Fruit fly (Drosophila melanogaster) whole organism, embryonic: ENCODE measurements around the gene neb.
A peak's percentile ranks its signal among the peaks of the same experiment; 100 is the strongest.

Source experiments
- ATbp ChIP-seq: fragments of 200-800 bp; sonication (Bioruptor generic); optimal IDR thresholded peaks from 2 replicates; lab custom pipeline; 2017; ENCODE audit warnings: missing biosample characterization, mild to moderate bottlenecking, missing genetic modification characterization, missing genetic modification reagents
- CG11456 ChIP-seq: fragments of 200-800 bp; sonication (Bioruptor generic); IDR thresholded peaks from 3 replicates; pipeline ENCODE4 v1.3.6; 2022; ENCODE audit warnings: missing biosample characterization, missing genetic modification characterization
- CG12071 ChIP-seq: fragments of 200-800 bp; sonication (Bioruptor generic); optimal IDR thresholded peaks from 3 replicates; lab custom pipeline; 2018; ENCODE audit warnings: missing biosample characterization, mild to moderate bottlenecking, missing genetic modification characterization
- CG12104 ChIP-seq: fragments of 200-800 bp; sonication (Bioruptor generic); optimal IDR thresholded peaks from 3 replicates; lab custom pipeline; 2016; ENCODE audit warnings: missing biosample characterization, missing genetic modification characterization
- CG12942 ChIP-seq: fragments of 200-800 bp; sonication (Bioruptor generic); optimal IDR thresholded peaks from 3 replicates; lab custom pipeline; 2016; ENCODE audit warnings: missing biosample characterization, missing genetic modification characterization
- CG13424 ChIP-seq: fragments of 200-800 bp; sonication (Bioruptor generic); optimal IDR thresholded peaks from 2 replicates; lab custom pipeline; 2019; ENCODE audit warnings: missing biosample characterization, mild to moderate bottlenecking, missing genetic modification characterization, moderate library complexity
- CG15011 ChIP-seq: fragments of 200-800 bp; sonication (Bioruptor generic); optimal IDR thresholded peaks from 3 replicates; lab custom pipeline; 2018; ENCODE audit warnings: missing biosample characterization, mild to moderate bottlenecking, missing genetic modification characterization
- CG17802 ChIP-seq: fragments of 200-800 bp; sonication (Bioruptor generic); optimal IDR thresholded peaks from 2 replicates; lab custom pipeline; 2018; ENCODE audit warnings: missing biosample characterization, mild to moderate bottlenecking, missing genetic modification characterization, moderate library complexity
- CG18011 ChIP-seq: fragments of 200-800 bp; sonication (Bioruptor generic); optimal IDR thresholded peaks from 2 replicates; lab custom pipeline; 2017; ENCODE audit warnings: missing biosample characterization, missing genetic modification characterization, mild to moderate bottlenecking, moderate library complexity, missing genotype
- CG18262 ChIP-seq: fragments of 200-800 bp; optimal IDR thresholded peaks from 3 replicates; lab custom pipeline; 2019; ENCODE audit warnings: missing biosample characterization, mild to moderate bottlenecking, missing genetic modification characterization, moderate library complexity
- CG2202 ChIP-seq: fragments of 200-800 bp; sonication (Bioruptor generic); optimal IDR thresholded peaks from 2 replicates; lab custom pipeline; 2018; ENCODE audit warnings: missing biosample characterization, mild to moderate bottlenecking, missing genetic modification characterization
- CG2875 ChIP-seq: fragments of 200-800 bp; sonication (Bioruptor generic); optimal IDR thresholded peaks from 2 replicates; lab custom pipeline; 2017; ENCODE audit warnings: missing biosample characterization, mild to moderate bottlenecking, missing genetic modification characterization, missing genetic modification reagents
- CG30431 ChIP-seq: fragments of 200-800 bp; sonication (Bioruptor generic); optimal IDR thresholded peaks from 2 replicates; lab custom pipeline; 2017; ENCODE audit warnings: missing biosample characterization, missing genetic modification characterization
- CG6689 ChIP-seq: fragments of 200-800 bp; sonication (Bioruptor generic); IDR thresholded peaks from 2 replicates; pipeline ENCODE4 v1.3.6; 2022; ENCODE audit warnings: missing biosample characterization, missing genetic modification characterization
- CG9437 ChIP-seq: fragments of 200-800 bp; sonication (Bioruptor generic); optimal IDR thresholded peaks from 2 replicates; lab custom pipeline; 2018; ENCODE audit warnings: missing biosample characterization, mild to moderate bottlenecking, missing genetic modification characterization
- CG9876 ChIP-seq: fragments of 200-800 bp; sonication (Bioruptor generic); optimal IDR thresholded peaks from 2 replicates; lab custom pipeline; 2016; ENCODE audit warnings: missing biosample characterization, missing genetic modification characterization
- Dll ChIP-seq: fragments of 200-800 bp; sonication (Bioruptor generic); IDR thresholded peaks from 4 replicates; pipeline ENCODE4 v1.3.6; 2022; ENCODE audit warnings: missing biosample characterization, missing genetic modification characterization; ENCODE audit not compliant: partially characterized antibody
- E2f1 ChIP-seq: fragments of 200-800 bp; sonication (Bioruptor generic); IDR thresholded peaks from 2 replicates; pipeline ENCODE4 v1.3.6; 2022; ENCODE audit warnings: missing biosample characterization, missing genetic modification characterization
- Eip74EF ChIP-seq, 2 experiments: fragments of 200-800 bp in 1 of 2; fragments of >200 bp in 1 of 2; sonication (Bioruptor generic) in 1 of 2; optimal IDR thresholded peaks; 2 replicates each; lab custom pipeline; 2017 to 2019; ENCODE audit warnings: missing biosample characterization in 2 of 2, missing genetic modification characterization in 2 of 2, mild to moderate bottlenecking in 1 of 2, moderate library complexity in 1 of 2
- Ets65A ChIP-seq: fragments of 200-800 bp; sonication (Bioruptor generic); peaks from one replicate; lab custom pipeline; 2016; ENCODE audit warnings: missing biosample characterization, missing genetic modification characterization
- Gug ChIP-seq: fragments of 200-800 bp; sonication (Bioruptor generic); IDR thresholded peaks from 4 replicates; pipeline ENCODE4 v1.3.6; 2022; ENCODE audit warnings: missing biosample characterization, missing genetic modification characterization
- HLH54F ChIP-seq: fragments of 200-800 bp; sonication (Bioruptor generic); optimal IDR thresholded peaks from 3 replicates; lab custom pipeline; 2016; ENCODE audit warnings: missing biosample characterization, missing genetic modification characterization
- HLHmδ ChIP-seq: fragments of 200-800 bp; sonication (Bioruptor generic); optimal IDR thresholded peaks from 2 replicates; lab custom pipeline; 2018; ENCODE audit warnings: missing biosample characterization, mild to moderate bottlenecking, missing genetic modification characterization, moderate library complexity
- Hmr ChIP-seq: fragments of 200-800 bp; sonication (Bioruptor generic); optimal IDR thresholded peaks from 3 replicates; lab custom pipeline; 2017; ENCODE audit warnings: mild to moderate bottlenecking, missing biosample characterization, missing genetic modification reagents, missing genetic modification characterization
- Hr39 ChIP-seq: fragments of >200 bp; optimal IDR thresholded peaks from 2 replicates; lab custom pipeline; 2017
- Med ChIP-seq: fragments of 200-800 bp; sonication (Bioruptor generic); peaks from one replicate; lab custom pipeline; 2016; ENCODE audit warnings: missing biosample characterization, missing genetic modification characterization, mild to moderate bottlenecking, inconsistent platforms, moderate library complexity
- Rfx ChIP-seq: fragments of 200-800 bp; sonication (Bioruptor generic); IDR thresholded peaks from 2 replicates; pipeline ENCODE4 v1.3.6; 2022; ENCODE audit warnings: missing biosample characterization, missing genetic modification characterization
- Side ChIP-seq: fragments of 200-800 bp; sonication (Bioruptor generic); optimal IDR thresholded peaks from 2 replicates; lab custom pipeline; 2016; ENCODE audit warnings: missing biosample characterization, missing genetic modification characterization
- Sin3A ChIP-seq: fragments of >200 bp; optimal IDR thresholded peaks from 2 replicates; lab custom pipeline; 2018
- Sox102F ChIP-seq: fragments of 200-800 bp; sonication (Bioruptor generic); optimal IDR thresholded peaks from 2 replicates; lab custom pipeline; 2018; ENCODE audit warnings: missing biosample characterization, mild to moderate bottlenecking, missing genetic modification characterization, moderate library complexity
- Stat92E ChIP-seq, 3 experiments: fragments of >200 bp in 2 of 3; fragments of 200-800 bp in 1 of 3; sonication (Bioruptor generic) in 1 of 3; optimal IDR thresholded peaks; 2 replicates each; lab custom pipeline; 2017 to 2019; ENCODE audit warnings: missing biosample characterization in 3 of 3, missing genetic modification characterization in 3 of 3, mild to moderate bottlenecking in 1 of 3, moderate library complexity in 1 of 3
- abd-A ChIP-seq: fragments of 200-800 bp; sonication (Bioruptor generic); optimal IDR thresholded peaks from 3 replicates; lab custom pipeline; 2019; ENCODE audit warnings: missing biosample characterization, mild to moderate bottlenecking, missing genetic modification characterization, moderate library complexity
- aop ChIP-seq: fragments of 200-800 bp; sonication (Bioruptor generic); IDR thresholded peaks from 2 replicates; pipeline ENCODE4 v1.3.6; 2022; ENCODE audit warnings: missing biosample characterization, missing genetic modification characterization
- az2 ChIP-seq: fragments of 200-800 bp; sonication (Bioruptor generic); optimal IDR thresholded peaks from 3 replicates; lab custom pipeline; 2016; ENCODE audit warnings: missing biosample characterization, missing genetic modification characterization
- bigmax ChIP-seq: fragments of 200-800 bp; sonication (Bioruptor generic); optimal IDR thresholded peaks from 2 replicates; lab custom pipeline; 2018; ENCODE audit warnings: missing biosample characterization, mild to moderate bottlenecking, missing genetic modification characterization
- cad ChIP-seq: fragments of >200 bp; optimal IDR thresholded peaks from 2 replicates; lab custom pipeline; 2017; ENCODE audit warnings: missing biosample characterization, missing genetic modification characterization
- cas ChIP-seq: fragments of 200-800 bp; sonication (Bioruptor generic); IDR thresholded peaks from 2 replicates; pipeline ENCODE4 v1.3.6; 2022; ENCODE audit warnings: missing biosample characterization, missing genetic modification characterization
- cg ChIP-seq: fragments of 200-800 bp; sonication (Bioruptor generic); optimal IDR thresholded peaks from 3 replicates; lab custom pipeline; 2019; ENCODE audit warnings: missing biosample characterization, mild to moderate bottlenecking, missing genetic modification characterization, moderate library complexity
- chinmo ChIP-seq: fragments of 200-800 bp; sonication (Bioruptor generic); IDR thresholded peaks from 4 replicates; pipeline ENCODE4 v1.3.6; 2022; ENCODE audit warnings: missing biosample characterization, missing genetic modification characterization; ENCODE audit not compliant: partially characterized antibody
- gce ChIP-seq: fragments of 200-800 bp; sonication (Bioruptor generic); IDR thresholded peaks from 3 replicates; pipeline ENCODE4 v1.3.6; 2022; ENCODE audit warnings: missing biosample characterization, missing genetic modification characterization
- ranshi ChIP-seq: fragments of 200-800 bp; sonication (Bioruptor generic); IDR thresholded peaks from 2 replicates; pipeline ENCODE4 v1.3.6; 2022; ENCODE audit warnings: missing biosample characterization, missing genetic modification characterization
- run ChIP-seq: fragments of 200-800 bp; sonication (Bioruptor generic); optimal IDR thresholded peaks from 3 replicates; lab custom pipeline; 2018; ENCODE audit warnings: missing biosample characterization, mild to moderate bottlenecking, missing genetic modification characterization
- scrt ChIP-seq: fragments of 200-800 bp; sonication (Bioruptor generic); optimal IDR thresholded peaks from 2 replicates; lab custom pipeline; 2018; ENCODE audit warnings: missing biosample characterization, mild to moderate bottlenecking, missing genetic modification characterization, moderate library complexity
- shn ChIP-seq: fragments of 200-800 bp; sonication (Bioruptor generic); optimal IDR thresholded peaks from 3 replicates; lab custom pipeline; 2016; ENCODE audit warnings: missing biosample characterization, missing genetic modification characterization
- sr ChIP-seq: fragments of 200-800 bp; sonication (Bioruptor generic); IDR thresholded peaks from 3 replicates; pipeline ENCODE4 v1.3.6; 2022; ENCODE audit warnings: missing biosample characterization, missing genetic modification characterization
- tap ChIP-seq: fragments of 200-800 bp; optimal IDR thresholded peaks from 3 replicates; lab custom pipeline; 2019; ENCODE audit warnings: missing biosample characterization, mild to moderate bottlenecking, missing genetic modification characterization, moderate library complexity
- ttk ChIP-seq: fragments of 200-800 bp; sonication (Bioruptor generic); IDR thresholded peaks from 2 replicates; pipeline ENCODE4 v2.1.2; 2022; ENCODE audit warnings: missing biosample characterization, missing genetic modification characterization
- tup ChIP-seq: fragments of 200-800 bp; sonication (Bioruptor generic); optimal IDR thresholded peaks from 2 replicates; lab custom pipeline; 2016; ENCODE audit warnings: missing biosample characterization, mild to moderate bottlenecking, missing genetic modification characterization, moderate library complexity
- usp ChIP-seq: fragments of >200 bp; optimal IDR thresholded peaks from 2 replicates; lab custom pipeline; 2017; ENCODE audit warnings: missing biosample characterization, missing genetic modification characterization
- yki ChIP-seq: fragments of >200 bp; optimal IDR thresholded peaks from 3 replicates; lab custom pipeline; 2018
- zen2 ChIP-seq: fragments of 200-800 bp; sonication (Bioruptor generic); IDR thresholded peaks from 3 replicates; pipeline ENCODE4 v1.3.6; 2022; ENCODE audit warnings: missing biosample characterization, missing genetic modification characterization; ENCODE audit not compliant: partially characterized antibody

Gene neb

DNA sequence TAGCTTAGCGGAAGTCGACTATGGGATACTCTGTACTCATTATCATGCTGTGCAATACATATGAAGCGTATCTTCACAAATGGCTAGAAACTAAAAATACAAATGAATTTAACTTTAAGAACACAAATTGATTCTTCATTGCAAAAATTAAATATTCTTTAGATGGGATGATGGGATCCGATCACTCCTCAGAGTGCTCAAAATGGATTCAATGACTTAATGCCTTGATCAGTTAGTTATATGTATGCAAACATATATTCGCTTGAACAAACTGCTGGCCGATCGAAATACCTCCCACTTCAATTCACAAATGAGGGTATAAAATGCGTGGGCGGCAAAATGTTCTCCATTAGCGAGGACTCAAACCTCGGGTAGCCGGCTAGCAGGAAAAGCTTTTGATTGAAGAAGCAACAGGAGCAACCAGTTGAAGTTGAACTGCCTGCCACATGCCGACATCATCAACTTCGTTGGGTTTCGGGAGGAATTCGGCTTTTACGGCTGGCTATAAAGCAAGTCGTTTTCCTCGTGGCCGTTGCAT lies 48.1 kb upstream of the neb start, which contains the start of gene sNPF (continued):
- TF ChIP-seq Hr39 (lab: Kevin White, UChicago) (no peak), CG12942 (GFP tag; lab: Kevin White, UChicago) (peak; percentile 15), yki (lab: Kevin White, UChicago) (no peak), abd-A (tag; lab: Kevin White, UChicago) (no peak), CG13424 (tag; lab: Kevin White, UChicago) (peak; percentile 63), gce (GFP tag; lab: Robert Waterston, UW) (no peak), CG12071 (GFP tag; lab: Kevin White, UChicago) (no peak), HLHmδ (GFP tag; lab: Kevin White, UChicago) (no peak), cg (GFP tag; lab: Kevin White, UChicago) (no peak), ttk (0 out of 2 replicates have a peak, but pooled peaks have one; percentile 25), ranshi (0 out of 2 replicates have a peak, but pooled peaks have one; percentile 24), Ets65A (peak; percentile 97), Sin3A (lab: Kevin White, UChicago) (no peak), chinmo (GFP tag; lab: Robert Waterston, UW) (no peak), HLH54F (GFP tag; lab: Kevin White, UChicago) (peak; percentile 72), zen2 (GFP tag; lab: Robert Waterston, UW) (no peak), Gug (GFP tag; lab: Robert Waterston, UW) (no peak), Med (GFP tag; lab: Kevin White, UChicago) (no peak), cas (GFP tag; lab: Robert Waterston, UW) (no peak), az2 (GFP tag; lab: Kevin White, UChicago) (peak; percentile 14), Rfx (GFP tag; lab: Robert Waterston, UW) (peak; percentile 46), Side (GFP tag; lab: Kevin White, UChicago) (no peak), sr (GFP tag; lab: Robert Waterston, UW) (peak; percentile 55; the same call in 1 of the 3 replicates), cad (GFP tag; lab: Kevin White, UChicago) (no peak), tap (tag; lab: Kevin White, UChicago) (no peak), CG2875 (GFP tag; lab: Kevin White, UChicago) (no peak), CG12104 (GFP tag; lab: Kevin White, UChicago) (peak; percentile 40), E2f1 (no peak), CG11456 (GFP tag; lab: Robert Waterston, UW) (no peak), Dll (GFP tag; lab: Robert Waterston, UW) (no peak), usp (GFP tag; lab: Kevin White, UChicago) (no peak), Sox102F (GFP tag; lab: Kevin White, UChicago) (peak; percentile 20), tup (GFP tag; lab: Kevin White, UChicago) (no peak), run (no peak), Eip74EF (GFP tag; optimal IDR thresholded peaks at IDR 0.05; lab: Kevin White, UChicago) (no peak), CG17802 (tag; lab: Kevin White, UChicago) (no peak), CG30431 (peak; percentile 50), CG6689 (GFP tag; lab: Robert Waterston, UW) (no peak), Hmr (GFP tag; lab: Kevin White, UChicago) (peak; percentile 87), CG2202 (no peak), CG9876 (GFP tag; lab: Kevin White, UChicago) (no peak), scrt (GFP tag; lab: Kevin White, UChicago) (peak; percentile 98), CG9437 (GFP tag; lab: Kevin White, UChicago) (peak; percentile 54), CG18262 (tag; lab: Kevin White, UChicago) (no peak), Stat92E (GFP tag; optimal IDR thresholded peaks at IDR 0.05; lab: Kevin White, UChicago) (no peak), CG15011 (peak; percentile 37), bigmax (GFP tag; lab: Kevin White, UChicago) (no peak), shn (GFP tag; lab: Kevin White, UChicago) (peak; percentile 57), CG18011 (GFP tag; lab: Kevin White, UChicago) (peak; percentile 5), aop (no peak), ATbp (peak; percentile 28)
